Worm (Caenorhabditis elegans): ENCODE data around the gene abts-4.
A peak's percentile ranks its signal among the peaks of the same experiment; 100 is the strongest.

abts-4 gene

ce11 chrX:6713277-6713676 is 48.3 kb downstream of the abts-4 start, which contains the start of gene nas-11:
Gene nas-11 (plus strand): TSS chrX:6713577.
- TF ChIP-seq nhr-23 (tag; optimal IDR thresholded peaks at IDR 0.05) (no peak), nhr-237 (tag; optimal IDR thresholded peaks at IDR 0.05) (no peak), ztf-1 (GFP tag; conservative IDR thresholded peaks at IDR 0.05) (no peak), sem-4 (tag; optimal IDR thresholded peaks at IDR 0.05) (no peak), R02D3.7 (tag; optimal IDR thresholded peaks at IDR 0.05) (no peak), F13H6.1 (tag; optimal IDR thresholded peaks at IDR 0.05) (no peak)

ce11 chrX:6709238-6709637 is 52.3 kb downstream of the abts-4 start, which contains the start of gene acr-3:
Gene acr-3 (plus strand): TSS chrX:6709538.
- TF ChIP-seq nhr-11 (tag; optimal IDR thresholded peaks at IDR 0.05) (no peak), ceh-82 (tag; optimal IDR thresholded peaks at IDR 0.05) (no peak), egl-27 (tag; optimal IDR thresholded peaks at IDR 0.05) (no peak), nhr-10 (tag; optimal IDR thresholded peaks at IDR 0.05) (no peak), aly-2 (tag; optimal IDR thresholded peaks at IDR 0.05) (no peak), peb-1 (tag; optimal IDR thresholded peaks at IDR 0.05) (no peak)

- TF ChIP-seq sma-9 (GFP tag; optimal IDR thresholded peaks at IDR 0.05) = peak; percentile 25
- no peak for TF ChIP-seq sma-9 (tag; optimal IDR thresholded peaks at IDR 0.05)
- TF ChIP-seq ztf-4 (tag; optimal IDR thresholded peaks at IDR 0.05) = no peak
Measured at ce11 chrX:6705156-6705555, 56.4 kb downstream of the abts-4 start.

- TF ChIP-seq nhr-6 (tag; optimal IDR thresholded peaks at IDR 0.05) = no peak
- peak; percentile 8 for TF ChIP-seq F13H6.1 (tag; optimal IDR thresholded peaks at IDR 0.05)
- TF ChIP-seq lsy-2 (tag; optimal IDR thresholded peaks at IDR 0.05) = no peak
Measured at ce11 chrX:6702249-6702648, 59.3 kb downstream of the abts-4 start, which contains the start of gene acr-2. Gene acr-2 (plus strand): TSS chrX:6702549.

- TF ChIP-seq sma-3 (GFP tag; optimal IDR thresholded peaks at IDR 0.05) (no peak), nhr-6 (tag; optimal IDR thresholded peaks at IDR 0.05) (no peak), crh-2 (tag; optimal IDR thresholded peaks at IDR 0.05) (no peak), nhr-21 (tag; optimal IDR thresholded peaks at IDR 0.05) (no peak), peb-1 (tag; optimal IDR thresholded peaks at IDR 0.05) (no peak), zag-1 (tag; optimal IDR thresholded peaks at IDR 0.05) (no peak), unc-55 (GFP tag; optimal IDR thresholded peaks at IDR 0.05) (no peak), dmd-4 (tag; optimal IDR thresholded peaks at IDR 0.05) (no peak), sem-4 (tag; optimal IDR thresholded peaks at IDR 0.05) (no peak), aly-2 (tag; optimal IDR thresholded peaks at IDR 0.05) (no peak), elt-1 (tag; optimal IDR thresholded peaks at IDR 0.05) (no peak), ZK546.5 (tag; optimal IDR thresholded peaks at IDR 0.05) (no peak), unc-39 (tag; optimal IDR thresholded peaks at IDR 0.05) (no peak), lsy-2 (tag; optimal IDR thresholded peaks at IDR 0.05) (no peak), Y55F3AM.14 (GFP tag; optimal IDR thresholded peaks at IDR 0.05) (no peak), ztf-11 (tag; optimal IDR thresholded peaks at IDR 0.05) (no peak), F13H6.1 (tag; optimal IDR thresholded peaks at IDR 0.05) (no peak), snpc-4 (tag; optimal IDR thresholded peaks at IDR 0.05) (no peak), C34F6.9 (tag; optimal IDR thresholded peaks at IDR 0.05) (no peak)
Measured at ce11 chrX:6698267-6698666, 63.3 kb downstream of the abts-4 start, which contains the start of the genes F38B6.7 and F38B6.2. Gene F38B6.7 (minus strand): TSS chrX:6698367. Gene F38B6.2 (plus strand): TSS chrX:6698533.

Data from whole organism, L2 larva.